Fruit fly (Drosophila melanogaster): ENCODE measurements around the gene CG5614.

CG5614 gene

DNA sequence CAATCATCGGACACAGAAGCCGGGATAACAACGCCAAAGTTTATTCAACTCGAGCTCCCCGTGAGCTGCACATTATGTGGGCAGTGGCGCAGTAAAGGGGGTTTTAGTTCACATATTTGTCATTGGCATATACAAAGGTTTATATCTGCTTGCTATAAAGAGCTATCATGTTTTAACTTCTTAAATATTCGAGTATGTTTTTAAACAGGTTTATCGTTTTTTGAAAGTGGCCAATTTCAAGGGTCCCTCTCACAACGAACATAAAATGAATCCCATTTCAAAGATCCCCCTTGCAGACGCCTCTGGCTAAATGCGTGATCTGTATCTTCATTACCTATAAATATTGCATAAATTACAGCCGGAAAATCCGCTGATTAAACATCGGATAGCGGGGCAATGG, 48.0 kb downstream of the CG5614 start (continued):
- TF ChIP-seq CG15011 (GFP tag; optimal IDR thresholded peaks at IDR 0.05) (no peak), ato (GFP tag; IDR thresholded peaks at IDR 0.05; ENCODE audit: partially characterized antibody) (no peak), CG9876 (GFP tag; optimal IDR thresholded peaks at IDR 0.05) (no peak), Ptx1 (GFP tag; IDR thresholded peaks at IDR 0.05) (peak; percentile 36; the same call in 1 of the 2 replicates), btn (GFP tag; optimal IDR thresholded peaks at IDR 0.05) (no peak), Usf (GFP tag; optimal IDR thresholded peaks at IDR 0.05) (no peak), jumu (GFP tag; optimal IDR thresholded peaks at IDR 0.05) (no peak), CG14441 (GFP tag; IDR thresholded peaks at IDR 0.05) (no peak), CG7745 (tag; optimal IDR thresholded peaks at IDR 0.05) (no peak), PHDP (tag; optimal IDR thresholded peaks at IDR 0.05) (no peak), CoRest (tag; optimal IDR thresholded peaks at IDR 0.05) (peak; percentile 21), kni (GFP tag; optimal IDR thresholded peaks at IDR 0.05) (no peak), CG1233 (GFP tag; optimal IDR thresholded peaks at IDR 0.05) (no peak), CG15269 (tag; optimal IDR thresholded peaks at IDR 0.05) (peak; percentile 38), CG33557 (GFP tag; optimal IDR thresholded peaks at IDR 0.05) (no peak), pb (GFP tag; optimal IDR thresholded peaks at IDR 0.05) (no peak), nmo (GFP tag; optimal IDR thresholded peaks at IDR 0.05) (peak; percentile 63), Dbx (GFP tag; IDR thresholded peaks at IDR 0.05) (no peak), Ravus (GFP tag; IDR thresholded peaks at IDR 0.05) (no peak), CG1602 (GFP tag; optimal IDR thresholded peaks at IDR 0.05) (no peak), usp (GFP tag; optimal IDR thresholded peaks at IDR 0.05) (no peak), Hey (tag; optimal IDR thresholded peaks at IDR 0.05) (no peak), br (optimal IDR thresholded peaks at IDR 0.05) (no peak), Xbp1 (GFP tag; optimal IDR thresholded peaks at IDR 0.05) (peak; percentile 19), nerfin-1 (tag; optimal IDR thresholded peaks at IDR 0.05) (no peak), CG17385 (GFP tag; optimal IDR thresholded peaks at IDR 0.05) (no peak), CG11093 (GFP tag; IDR thresholded peaks at IDR 0.05) (peak; percentile 34; the same call in 1 of the 3 replicates), esg (GFP tag; conservative IDR thresholded peaks at IDR 0.05) (no peak), CG2712 (tag; optimal IDR thresholded peaks at IDR 0.05) (peak; percentile 50), tgo (GFP tag; IDR thresholded peaks at IDR 0.05) (peak; percentile 35; the same call in 2 of the 3 replicates), grn (GFP tag; optimal IDR thresholded peaks at IDR 0.05) (peak; percentile 72), H2.0 (GFP tag; IDR thresholded peaks at IDR 0.05) (no peak), CG10366 (GFP tag; IDR thresholded peaks at IDR 0.05) (no peak), Xrp1 (GFP tag; IDR thresholded peaks at IDR 0.05) (no peak), crc (GFP tag; optimal IDR thresholded peaks at IDR 0.05) (no peak), CG6254 (GFP tag; optimal IDR thresholded peaks at IDR 0.05) (no peak), Oli (tag; optimal IDR thresholded peaks at IDR 0.05) (peak; percentile 34), jing (GFP tag; optimal IDR thresholded peaks at IDR 0.05) (no peak), eve (GFP tag; optimal IDR thresholded peaks at IDR 0.05) (no peak), Sry-β (GFP tag; optimal IDR thresholded peaks at IDR 0.05) (no peak), ham (GFP tag; IDR thresholded peaks at IDR 0.05) (no peak), pho (GFP tag; optimal IDR thresholded peaks at IDR 0.05) (no peak), sna (GFP tag; IDR thresholded peaks at IDR 0.05; ENCODE audit: partially characterized antibody) (no peak), CG2202 (tag; optimal IDR thresholded peaks at IDR 0.05) (no peak), mam (GFP tag; optimal IDR thresholded peaks at IDR 0.05) (peak; percentile 16), B-H2 (GFP tag; optimal IDR thresholded peaks at IDR 0.05) (no peak), Dfd (GFP tag; optimal IDR thresholded peaks at IDR 0.05) (no peak), CG7786 (GFP tag; optimal IDR thresholded peaks at IDR 0.05) (no peak), az2 (GFP tag; optimal IDR thresholded peaks at IDR 0.05) (no peak), lmd (GFP tag; IDR thresholded peaks at IDR 0.05) (peak; percentile 30), Max (GFP tag; optimal IDR thresholded peaks at IDR 0.05) (no peak), onecut (GFP tag; IDR thresholded peaks at IDR 0.05) (no peak), rib (GFP tag; IDR thresholded peaks at IDR 0.05) (no peak)

All from whole organism, embryonic.